Worm (Caenorhabditis elegans) whole organism, L1 larva: Measurements from ENCODE around the gene lect-2.

Source experiments
- C34B4.2 ChIP-seq: sonication (generic microtip); optimal IDR thresholded peaks from 2 replicates; lab custom pipeline; 2017; ENCODE audit warnings: mild to moderate bottlenecking, missing genetic modification characterization, missing compliant biosample characterization
- alr-1 ChIP-seq: fragments of 200-800 bp; sonication (Bioruptor generic); optimal IDR thresholded peaks from 2 replicates; lab custom pipeline; 2018; ENCODE audit warnings: borderline replicate concordance, mild to moderate bottlenecking, missing genetic modification characterization, missing compliant biosample characterization
- ceh-63 ChIP-seq: fragments of 200-800 bp; sonication (Bioruptor generic); optimal IDR thresholded peaks from 2 replicates; lab custom pipeline; 2018; ENCODE audit warnings: mild to moderate bottlenecking, missing genetic modification characterization, missing compliant biosample characterization
- ceh-82 ChIP-seq, 3 experiments: fragments of 150-350 bp in 1 of 3; sonication (generic microtip) in 2 of 3; optimal IDR thresholded peaks; 2 replicates each; lab custom pipeline; 2014 to 2017; ENCODE audit warnings: missing biosample characterization in 3 of 3, missing genetic modification characterization in 3 of 3
- dpl-1 ChIP-seq, 3 experiments: fragments of 150-350 bp in 2 of 3; sonication (generic microtip) in 1 of 3; optimal IDR thresholded peaks; 2 replicates each; lab custom pipeline; 2014 to 2017; ENCODE audit warnings: missing biosample characterization in 3 of 3, missing genetic modification characterization in 3 of 3, missing genetic modification reagents in 3 of 3
- efl-1 ChIP-seq, 4 experiments: fragments of 150-350 bp; optimal IDR thresholded peaks in 3 of 4; peaks in 1 of 4; 1 replicate in 1 of 4; 2 replicates in 3 of 4; lab custom pipeline; 2014; ENCODE audit warnings: missing biosample characterization in 2 of 4, missing genetic modification characterization in 2 of 4, missing genetic modification reagents in 2 of 4
- elt-2 ChIP-seq: sonication (generic microtip); optimal IDR thresholded peaks from 2 replicates; lab custom pipeline; 2016; ENCODE audit warnings: missing genetic modification characterization, mild to moderate bottlenecking, inconsistent platforms, missing compliant biosample characterization, missing genetic modification reagents
- fkh-4 ChIP-seq: sonication (generic microtip); optimal IDR thresholded peaks from 2 replicates; lab custom pipeline; 2016; ENCODE audit warnings: missing compliant biosample characterization, missing genetic modification characterization, borderline replicate concordance
- fkh-8 ChIP-seq: sonication (generic microtip); optimal IDR thresholded peaks from 2 replicates; lab custom pipeline; 2016; ENCODE audit warnings: mild to moderate bottlenecking, missing genetic modification characterization, missing compliant biosample characterization
- fos-1 ChIP-seq: fragments of 150-350 bp; optimal IDR thresholded peaks from 2 replicates; lab custom pipeline; 2014; ENCODE audit warnings: missing biosample characterization, missing genetic modification characterization
- grh-1 ChIP-seq: fragments of 200-800 bp; sonication (Bioruptor generic); IDR thresholded peaks from 2 replicates; pipeline ENCODE4 v1.3.6; 2022; ENCODE audit warnings: missing genetic modification reagents, missing genetic modification characterization, missing compliant biosample characterization
- hlh-4 ChIP-seq: sonication (generic microtip); optimal IDR thresholded peaks from 2 replicates; lab custom pipeline; 2016; ENCODE audit warnings: mild to moderate bottlenecking, missing genetic modification characterization, missing compliant biosample characterization
- irx-1 ChIP-seq: sonication (generic microtip); optimal IDR thresholded peaks from 2 replicates; lab custom pipeline; 2016; ENCODE audit warnings: missing genetic modification characterization, missing compliant biosample characterization
- isw-1 ChIP-seq: fragments of 200-800 bp; sonication (Bioruptor generic); IDR thresholded peaks from 2 replicates; pipeline ENCODE4 v1.3.6; 2022; ENCODE audit warnings: missing genetic modification characterization, missing compliant biosample characterization
- lin-14 ChIP-seq: fragments of 200-800 bp; sonication (Bioruptor generic); optimal IDR thresholded peaks from 2 replicates; lab custom pipeline; 2018; ENCODE audit warnings: mild to moderate bottlenecking, missing genetic modification characterization, moderate library complexity, missing compliant biosample characterization
- lin-35 ChIP-seq, 2 experiments: fragments of 150-350 bp; optimal IDR thresholded peaks; 2 replicates each; lab custom pipeline; 2014; ENCODE audit warnings: missing biosample characterization in 2 of 2, missing genetic modification characterization in 2 of 2, missing genetic modification reagents in 2 of 2
- lsy-2 ChIP-seq, 2 experiments: fragments of 150-350 bp; optimal IDR thresholded peaks; 2 replicates each; lab custom pipeline; 2014; ENCODE audit warnings: missing biosample characterization in 2 of 2, missing genetic modification characterization in 2 of 2
- mab-9 ChIP-seq: fragments of 200-800 bp; sonication (Bioruptor generic); IDR thresholded peaks from 2 replicates; pipeline ENCODE4 v1.3.6; 2022; ENCODE audit warnings: missing genetic modification reagents, missing genetic modification characterization, missing compliant biosample characterization
- mef-2 ChIP-seq: fragments of 150-350 bp; optimal IDR thresholded peaks from 2 replicates; lab custom pipeline; 2014; ENCODE audit warnings: missing biosample characterization, missing genetic modification characterization
- mep-1 ChIP-seq: fragments of 150-350 bp; optimal IDR thresholded peaks from 2 replicates; lab custom pipeline; 2014; ENCODE audit warnings: missing biosample characterization, missing genetic modification characterization
- nhr-12 ChIP-seq: sonication (generic microtip); optimal IDR thresholded peaks from 2 replicates; lab custom pipeline; 2017; ENCODE audit warnings: missing biosample characterization, missing genetic modification characterization
- nhr-19 ChIP-seq: fragments of 200-800 bp; sonication (Bioruptor generic); conservative IDR thresholded peaks from 2 replicates; pipeline ENCODE4 v1.3.6; 2022; ENCODE audit warnings: missing genetic modification characterization, missing compliant biosample characterization
- nhr-28 ChIP-seq: fragments of 150-350 bp; optimal IDR thresholded peaks from 2 replicates; lab custom pipeline; 2014; ENCODE audit warnings: missing biosample characterization, missing genetic modification characterization
- nhr-47 ChIP-seq: sonication (generic microtip); optimal IDR thresholded peaks from 2 replicates; lab custom pipeline; 2016; ENCODE audit warnings: mild to moderate bottlenecking, missing genetic modification characterization, moderate library complexity, missing compliant biosample characterization
- nhr-71 ChIP-seq: sonication (generic microtip); optimal IDR thresholded peaks from 2 replicates; lab custom pipeline; 2016; ENCODE audit warnings: mild to moderate bottlenecking, missing genetic modification characterization, moderate library complexity, missing compliant biosample characterization
- nhr-77 ChIP-seq: fragments of 150-350 bp; optimal IDR thresholded peaks from 2 replicates; lab custom pipeline; 2014; ENCODE audit warnings: missing biosample characterization, missing genetic modification characterization
- pag-3 ChIP-seq: sonication (generic microtip); optimal IDR thresholded peaks from 2 replicates; lab custom pipeline; 2017; ENCODE audit warnings: missing genetic modification characterization, mild to moderate bottlenecking, missing compliant biosample characterization, antibody characterized with exemption, borderline replicate concordance; ENCODE audit not compliant: insufficient read depth
- pax-3 ChIP-seq: fragments of 200-800 bp; sonication (Bioruptor generic); optimal IDR thresholded peaks from 2 replicates; lab custom pipeline; 2018; ENCODE audit warnings: mild to moderate bottlenecking, missing genetic modification characterization, moderate library complexity, missing compliant biosample characterization
- rnt-1 ChIP-seq: sonication (generic microtip); optimal IDR thresholded peaks from 2 replicates; lab custom pipeline; 2016; ENCODE audit warnings: mild to moderate bottlenecking, missing genetic modification characterization, moderate library complexity, missing compliant biosample characterization
- snu-23 ChIP-seq: sonication (generic microtip); optimal IDR thresholded peaks from 2 replicates; lab custom pipeline; 2016; ENCODE audit warnings: missing genetic modification characterization, missing compliant biosample characterization
- sox-4 ChIP-seq: sonication (generic microtip); optimal IDR thresholded peaks from 2 replicates; lab custom pipeline; 2016; ENCODE audit warnings: missing genetic modification characterization, missing compliant biosample characterization
- swsn-7 ChIP-seq: sonication (generic microtip); optimal IDR thresholded peaks from 2 replicates; lab custom pipeline; 2016; ENCODE audit warnings: missing genetic modification characterization, missing compliant biosample characterization
- tbx-2 ChIP-seq: sonication (generic microtip); optimal IDR thresholded peaks from 2 replicates; lab custom pipeline; 2016; ENCODE audit warnings: missing genetic modification characterization, missing compliant biosample characterization
- tlp-1 ChIP-seq: fragments of 150-350 bp; optimal IDR thresholded peaks from 2 replicates; lab custom pipeline; 2014; ENCODE audit warnings: missing biosample characterization, missing genetic modification characterization
- unc-62 ChIP-seq: fragments of 150-350 bp; optimal IDR thresholded peaks from 2 replicates; lab custom pipeline; 2014; ENCODE audit warnings: missing biosample characterization, missing genetic modification reagents, missing genetic modification characterization
- unc-86 ChIP-seq: sonication (generic microtip); optimal IDR thresholded peaks from 2 replicates; lab custom pipeline; 2016; ENCODE audit warnings: missing genetic modification characterization, missing compliant biosample characterization
- unc-98 ChIP-seq: fragments of 200-800 bp; sonication (Bioruptor generic); IDR thresholded peaks from 2 replicates; pipeline ENCODE4 v1.3.6; 2022; ENCODE audit warnings: missing genetic modification characterization, missing compliant biosample characterization
- vab-15 ChIP-seq: sonication (generic microtip); optimal IDR thresholded peaks from 2 replicates; lab custom pipeline; 2017; ENCODE audit warnings: missing genotype, mild to moderate bottlenecking, missing genetic modification characterization, missing compliant biosample characterization
- xbp-1 ChIP-seq: sonication (generic microtip); optimal IDR thresholded peaks from 2 replicates; lab custom pipeline; 2016; ENCODE audit warnings: missing genetic modification characterization, missing compliant biosample characterization
- zag-1 ChIP-seq: fragments of 150-350 bp; optimal IDR thresholded peaks from 2 replicates; lab custom pipeline; 2014; ENCODE audit warnings: missing biosample characterization, missing genetic modification characterization
- zip-4 ChIP-seq: fragments of 200-800 bp; sonication (Bioruptor generic); optimal IDR thresholded peaks from 2 replicates; lab custom pipeline; 2018; ENCODE audit warnings: mild to moderate bottlenecking, missing genetic modification characterization, moderate library complexity, missing compliant biosample characterization
- ztf-11 ChIP-seq, 2 experiments: sonication (generic microtip); optimal IDR thresholded peaks; 2 replicates each; lab custom pipeline; 2016 to 2017; ENCODE audit warnings: missing genetic modification characterization in 2 of 2, missing biosample characterization in 1 of 2, missing compliant biosample characterization in 1 of 2

The lect-2 gene

ce11 chrII:5774120-5774519, 16.4 kb upstream of the lect-2 start, which contains the start of the genes dmd-5 and F10C1.1:
Gene dmd-5, minus strand, starts transcription at chrII:5774220.
Gene F10C1.1, plus strand, starts transcription at chrII:5774229.
- no peak for TF ChIP-seq lin-35 (GFP tag; optimal IDR thresholded peaks at IDR 0.05; lab: Kevin White, UChicago)
- TF ChIP-seq isw-1 (GFP tag; lab: Robert Waterston, UW), result no peak
- TF ChIP-seq nhr-77, result no peak
- TF ChIP-seq lsy-2 (tag; optimal IDR thresholded peaks at IDR 0.05; lab: Kevin White, UChicago), result no peak
- no peak for TF ChIP-seq nhr-12 (tag; lab: Kevin White, UChicago)
- TF ChIP-seq pag-3 (tag; lab: Kevin White, UChicago), result no peak
- no peak for TF ChIP-seq nhr-28 (tag; lab: Kevin White, UChicago)
- TF ChIP-seq sox-4, result no peak
- no peak for TF ChIP-seq tlp-1 (tag; lab: Kevin White, UChicago)
- no peak for TF ChIP-seq ztf-11 (tag; optimal IDR thresholded peaks at IDR 0.05; lab: Kevin White, UChicago)

ce11 chrII:5774879-5775278, 15.6 kb upstream of the lect-2 start:
- TF ChIP-seq mef-2 (no peak), fkh-8 (peak; percentile 53), hlh-4 (tag; lab: Kevin White, UChicago) (no peak), nhr-71 (tag; lab: Kevin White, UChicago) (peak; percentile 21), pax-3 (peak; percentile 62), mab-9 (GFP tag; lab: Robert Waterston, UW) (no peak), zag-1 (tag; lab: Kevin White, UChicago) (no peak)
- TF ChIP-seq, all 84 proteins: peak for 3

- TF ChIP-seq ztf-11 (tag; optimal IDR thresholded peaks at IDR 0.05; lab: Kevin White, UChicago) (no peak), lin-35 (GFP tag; optimal IDR thresholded peaks at IDR 0.05; lab: Kevin White, UChicago) (no peak), fkh-4 (no peak), nhr-71 (tag; lab: Kevin White, UChicago) (no peak), elt-2 (tag; lab: Kevin White, UChicago) (no peak)
- TF ChIP-seq, all 84 proteins: peak for 0
Measured at ce11 chrII:5777372-5777771, 13.2 kb upstream of the lect-2 start.

- TF ChIP-seq isw-1 (GFP tag; lab: Robert Waterston, UW), result 0 out of 2 replicates have a peak, but pooled peaks have one; percentile 4
- TF ChIP-seq irx-1 (tag; lab: Kevin White, UChicago), result no peak
- peak; percentile 51 for TF ChIP-seq nhr-71 (tag; lab: Kevin White, UChicago)
- TF ChIP-seq zip-4, result no peak
- TF ChIP-seq ceh-82 (tag; optimal IDR thresholded peaks at IDR 0.05; lab: Kevin White, UChicago), result peak in 2 of 3 experiments; percentile 22 to 55
- peak; percentile 36 for TF ChIP-seq rnt-1
- TF ChIP-seq ceh-63, result peak; percentile 9
- peak; percentile 34 for TF ChIP-seq fos-1 (tag; lab: Kevin White, UChicago)
- peak; percentile 48 for TF ChIP-seq snu-23 (GFP tag; lab: Kevin White, UChicago)
- TF ChIP-seq fkh-8, result peak; percentile 47
- TF ChIP-seq lin-14 (GFP tag; lab: Kevin White, UChicago), result peak; percentile 88
- TF ChIP-seq unc-98, result no peak
- TF ChIP-seq C34B4.2 (tag; lab: Kevin White, UChicago), result no peak
- no peak for TF ChIP-seq grh-1 (GFP tag; lab: Robert Waterston, UW)
- TF ChIP-seq nhr-19 (GFP tag; lab: Robert Waterston, UW), result peak; percentile 17; the same call in 1 of the 2 replicates
- peak; percentile 10 to 44 for TF ChIP-seq efl-1 (optimal IDR thresholded peaks at IDR 0.05; lab: Kevin White, UChicago)
- no peak for TF ChIP-seq efl-1 (GFP tag; optimal IDR thresholded peaks at IDR 0.05 in 1 of 2; lab: Kevin White, UChicago)
- TF ChIP-seq xbp-1 (tag; lab: Kevin White, UChicago), result peak; percentile 31
- TF ChIP-seq lin-35 (GFP tag; optimal IDR thresholded peaks at IDR 0.05; lab: Kevin White, UChicago), result peak in 1 of 2 experiments; percentile 8
- TF ChIP-seq nhr-47 (tag; lab: Kevin White, UChicago), result peak; percentile 51
- TF ChIP-seq vab-15, result no peak
- TF ChIP-seq swsn-7, result peak; percentile 38
- TF ChIP-seq mep-1 (tag; lab: Kevin White, UChicago), result peak; percentile 52
- TF ChIP-seq alr-1 (tag; lab: Kevin White, UChicago), result no peak
- no peak for TF ChIP-seq unc-62 (GFP tag; lab: Kevin White, UChicago)
- TF ChIP-seq unc-86, result peak; percentile 17
- TF ChIP-seq dpl-1 (GFP tag; optimal IDR thresholded peaks at IDR 0.05; lab: Kevin White, UChicago), result peak in 1 of 3 experiments; percentile 3
- TF ChIP-seq tbx-2 (tag; lab: Kevin White, UChicago), result peak; percentile 28
- TF ChIP-seq lsy-2 (tag; optimal IDR thresholded peaks at IDR 0.05; lab: Kevin White, UChicago), result peak; percentile 10 to 53
Measured at ce11 chrII:5779866-5780265, 10.7 kb upstream of the lect-2 start.
